Worm (Caenorhabditis elegans) whole organism, L2 larva: ENCODE measurements around the gene F58H1.2.

ENCODE experiments used
- C34F6.9 ChIP-seq: fragments of 150-350 bp; optimal IDR thresholded peaks from 2 replicates; lab custom pipeline; 2014; ENCODE audit warnings: missing biosample characterization, missing genetic modification characterization
- R02D3.7 ChIP-seq: fragments of 150-350 bp; optimal IDR thresholded peaks from 2 replicates; lab custom pipeline; 2014; ENCODE audit warnings: missing biosample characterization, missing genetic modification characterization
- alr-1 ChIP-seq: fragments of 150-350 bp; optimal IDR thresholded peaks from 2 replicates; lab custom pipeline; 2014; ENCODE audit warnings: missing biosample characterization, missing genetic modification characterization
- aly-2 ChIP-seq: fragments of 150-350 bp; optimal IDR thresholded peaks from 2 replicates; lab custom pipeline; 2014; ENCODE audit warnings: missing biosample characterization, missing genetic modification characterization
- ama-1 ChIP-seq: fragments of 150-350 bp; optimal IDR thresholded peaks from 2 replicates; lab custom pipeline; 2018; ENCODE audit warnings: inconsistent platforms
- ceh-16 ChIP-seq: fragments of 150-350 bp; optimal IDR thresholded peaks from 2 replicates; lab custom pipeline; 2014; ENCODE audit warnings: missing biosample characterization, missing genetic modification characterization
- ceh-82 ChIP-seq: fragments of 150-350 bp; optimal IDR thresholded peaks from 2 replicates; lab custom pipeline; 2014; ENCODE audit warnings: missing biosample characterization, missing genetic modification characterization
- crh-2 ChIP-seq: sonication (generic microtip); optimal IDR thresholded peaks from 2 replicates; lab custom pipeline; 2017; ENCODE audit warnings: missing biosample characterization, missing genetic modification characterization
- elt-3 ChIP-seq: sonication (generic microtip); optimal IDR thresholded peaks from 2 replicates; lab custom pipeline; 2017; ENCODE audit warnings: missing biosample characterization, missing genetic modification characterization
- fos-1 ChIP-seq: fragments of 150-350 bp; optimal IDR thresholded peaks from 2 replicates; lab custom pipeline; 2014; ENCODE audit warnings: missing biosample characterization, missing genetic modification characterization
- lin-11 ChIP-seq: fragments of 150-350 bp; sonication (generic microtip); optimal IDR thresholded peaks from 2 replicates; lab custom pipeline; 2014; ENCODE audit warnings: missing biosample characterization, missing genetic modification characterization, inconsistent platforms, mixed read lengths
- lin-13 ChIP-seq: fragments of 150-350 bp; optimal IDR thresholded peaks from 2 replicates; lab custom pipeline; 2014; ENCODE audit warnings: missing biosample characterization, missing genetic modification reagents, missing genetic modification characterization
- lin-39 ChIP-seq: fragments of 150-350 bp; optimal IDR thresholded peaks from 2 replicates; lab custom pipeline; 2014; ENCODE audit warnings: missing biosample characterization, missing genetic modification reagents, missing genetic modification characterization
- lsy-2 ChIP-seq, 2 experiments: fragments of 150-350 bp in 1 of 2; sonication (generic microtip) in 1 of 2; optimal IDR thresholded peaks; 2 replicates each; lab custom pipeline; 2014 to 2017; ENCODE audit warnings: missing biosample characterization in 2 of 2, missing genetic modification characterization in 2 of 2
- mab-5 ChIP-seq: fragments of 150-350 bp; optimal IDR thresholded peaks from 2 replicates; lab custom pipeline; 2014; ENCODE audit warnings: missing biosample characterization, missing genetic modification characterization
- mbf-1 ChIP-seq: sonication (generic microtip); optimal IDR thresholded peaks from 2 replicates; lab custom pipeline; 2017; ENCODE audit warnings: missing biosample characterization, missing genetic modification characterization
- nhr-10 ChIP-seq: sonication (generic microtip); optimal IDR thresholded peaks from 2 replicates; lab custom pipeline; 2017; ENCODE audit warnings: missing biosample characterization, missing genetic modification characterization
- nhr-11 ChIP-seq: fragments of 150-350 bp; optimal IDR thresholded peaks from 2 replicates; lab custom pipeline; 2014; ENCODE audit warnings: missing biosample characterization, missing genetic modification characterization
- nhr-129 ChIP-seq: fragments of 150-350 bp; optimal IDR thresholded peaks from 2 replicates; lab custom pipeline; 2014; ENCODE audit warnings: missing biosample characterization, missing genetic modification characterization
- nhr-21 ChIP-seq: fragments of 150-350 bp; optimal IDR thresholded peaks from 2 replicates; lab custom pipeline; 2014; ENCODE audit warnings: missing biosample characterization, missing genetic modification characterization
- nhr-23 ChIP-seq: fragments of 150-350 bp; optimal IDR thresholded peaks from 2 replicates; lab custom pipeline; 2014; ENCODE audit warnings: missing biosample characterization, missing genetic modification reagents, missing genetic modification characterization
- nhr-25 ChIP-seq: fragments of 150-350 bp; sonication (generic microtip); optimal IDR thresholded peaks from 3 replicates; lab custom pipeline; 2014; ENCODE audit warnings: missing biosample characterization, missing genetic modification characterization
- nhr-6 ChIP-seq: fragments of 150-350 bp; optimal IDR thresholded peaks from 2 replicates; lab custom pipeline; 2014; ENCODE audit warnings: missing biosample characterization, missing genetic modification characterization
- peb-1 ChIP-seq: fragments of 150-350 bp; optimal IDR thresholded peaks from 2 replicates; lab custom pipeline; 2014; ENCODE audit warnings: missing biosample characterization, missing genetic modification characterization
- sma-3 ChIP-seq: sonication (generic microtip); optimal IDR thresholded peaks from 2 replicates; lab custom pipeline; 2016; ENCODE audit warnings: missing genetic modification reagents, missing genetic modification characterization, missing compliant biosample characterization
- sma-9 ChIP-seq, 2 experiments: fragments of 150-350 bp in 1 of 2; sonication (generic microtip) in 1 of 2; optimal IDR thresholded peaks; 2 replicates each; lab custom pipeline; 2014 to 2016; ENCODE audit warnings: missing genetic modification characterization in 2 of 2, mild to moderate bottlenecking in 1 of 2, missing biosample characterization in 1 of 2, missing compliant biosample characterization in 1 of 2, missing genetic modification reagents in 1 of 2, moderate library complexity in 1 of 2
- unc-55 ChIP-seq: fragments of 150-350 bp; sonication (generic microtip); optimal IDR thresholded peaks from 3 replicates; lab custom pipeline; 2014; ENCODE audit warnings: missing biosample characterization, missing genetic modification reagents, missing genetic modification characterization

F58H1.2 gene

ce11 chrV:11975233-11975632, 46.3 kb downstream of the F58H1.2 start, which contains the start of gene cpr-1 (continued):
- TF ChIP-seq sma-9 (GFP tag; optimal IDR thresholded peaks at IDR 0.05; lab: Kevin White, UChicago) (peak; percentile 69), sma-9 (tag; optimal IDR thresholded peaks at IDR 0.05; lab: Kevin White, UChicago) (no peak), crh-2 (peak; percentile 54), C34F6.9 (no peak)

DNA sequence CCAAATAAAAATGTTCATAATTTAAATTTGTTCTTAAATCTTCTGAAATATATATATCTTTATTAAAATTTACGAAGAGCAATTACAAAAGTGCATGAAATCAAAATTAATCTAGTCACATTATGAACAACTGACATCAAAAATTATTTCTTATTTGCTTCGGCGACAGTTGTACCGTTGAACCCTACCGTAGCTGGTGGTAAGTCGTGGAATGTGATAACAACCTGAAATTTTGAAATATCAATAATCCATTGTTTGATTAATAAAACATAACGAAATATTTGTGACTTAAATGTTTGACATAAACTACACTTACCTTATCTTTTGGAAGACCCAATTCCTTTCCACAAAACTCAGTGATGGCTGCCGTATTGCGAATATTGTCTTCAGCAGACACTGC, 47.8 kb downstream of the F58H1.2 start:
- TF ChIP-seq crh-2 (peak; percentile 31), mab-5 (tag; lab: Kevin White, UChicago) (no peak), C34F6.9 (no peak), lin-39 (tag; lab: Kevin White, UChicago) (no peak), nhr-11 (tag; lab: Kevin White, UChicago) (no peak), sma-9 (GFP tag; optimal IDR thresholded peaks at IDR 0.05; lab: Kevin White, UChicago) (peak; percentile 6), sma-9 (tag; optimal IDR thresholded peaks at IDR 0.05; lab: Kevin White, UChicago) (no peak), fos-1 (tag; lab: Kevin White, UChicago) (peak; percentile 43), peb-1 (tag; lab: Kevin White, UChicago) (no peak)

- TF ChIP-seq ceh-16 (tag; lab: Kevin White, UChicago) (no peak), aly-2 (tag; lab: Kevin White, UChicago) (no peak), crh-2 (peak; percentile 4), mab-5 (tag; lab: Kevin White, UChicago) (no peak), alr-1 (tag; lab: Kevin White, UChicago) (no peak), unc-55 (GFP tag; lab: Kevin White, UChicago) (no peak), lsy-2 (tag; optimal IDR thresholded peaks at IDR 0.05; lab: Kevin White, UChicago) (no peak), lin-13 (peak; percentile 5), elt-3 (tag; lab: Kevin White, UChicago) (no peak), nhr-25 (tag; lab: Kevin White, UChicago) (peak; percentile 10), nhr-6 (no peak), lin-39 (tag; lab: Kevin White, UChicago) (no peak), nhr-21 (tag; lab: Kevin White, UChicago) (peak; percentile 3), nhr-10 (no peak), sma-3 (GFP tag; lab: Kevin White, UChicago) (no peak), mbf-1 (no peak), lin-11 (tag; lab: Kevin White, UChicago) (no peak), R02D3.7 (no peak), nhr-129 (tag; lab: Kevin White, UChicago) (no peak), nhr-23 (tag; lab: Kevin White, UChicago) (no peak), ceh-82 (no peak), ama-1 (lab: Kevin White, UChicago) (no peak)
These were observed 49.3 kb downstream of the F58H1.2 start, which contains the start of gene mif-2 for ce11 chrV:11978179-11978578. TSS of gene mif-2 (minus strand) at chrV:11978459.
